Fruit fly (Drosophila melanogaster): Measurements from ENCODE around the gene CG32755.

The CG32755 gene

dm6 chrX:5918499-5919126 is 31.4 kb upstream of the CG32755 start (continued):
- TF ChIP-seq zfh2 (GFP tag; optimal IDR thresholded peaks at IDR 0.05) (peak; percentile 98), tna (GFP tag; IDR thresholded peaks at IDR 0.05; ENCODE audit: partially characterized antibody) (peak; percentile 83), Kr (GFP tag; optimal IDR thresholded peaks at IDR 0.05) (peak; percentile 59), MBD-R2 (GFP tag; IDR thresholded peaks at IDR 0.05) (peak; percentile 99), lab (GFP tag; optimal IDR thresholded peaks at IDR 0.05) (peak; percentile 100), CG6854 (GFP tag; optimal IDR thresholded peaks at IDR 0.05) (peak; percentile 97), corto (GFP tag; optimal IDR thresholded peaks at IDR 0.05) (peak; percentile 93), CG17359 (tag; optimal IDR thresholded peaks at IDR 0.05) (peak; percentile 99), Rfx (GFP tag; IDR thresholded peaks at IDR 0.05) (peak; percentile 100), nmo (GFP tag; optimal IDR thresholded peaks at IDR 0.05) (peak; percentile 99), Mad (GFP tag; optimal IDR thresholded peaks at IDR 0.05) (peak; percentile 98), ab (GFP tag; optimal IDR thresholded peaks at IDR 0.05) (peak; percentile 99), CG10209 (GFP tag; optimal IDR thresholded peaks at IDR 0.05) (peak; percentile 99), dimm (GFP tag; IDR thresholded peaks at IDR 0.05) (peak; percentile 98), bbx (GFP tag; IDR thresholded peaks at IDR 0.05; ENCODE audit: partially characterized antibody) (peak; percentile 82), CG18764 (GFP tag; optimal IDR thresholded peaks at IDR 0.05) (peak; percentile 97), CG12071 (GFP tag; optimal IDR thresholded peaks at IDR 0.05) (peak; percentile 98), nom (GFP tag; optimal IDR thresholded peaks at IDR 0.05) (peak; percentile 99), CG6683 (GFP tag; optimal IDR thresholded peaks at IDR 0.05) (peak; percentile 97), CG14050 (GFP tag; IDR thresholded peaks at IDR 0.05) (peak; percentile 99), BEAF-32 (GFP tag; optimal IDR thresholded peaks at IDR 0.05) (peak; percentile 33), bigmax (GFP tag; optimal IDR thresholded peaks at IDR 0.05) (peak; percentile 78), Atf6 (GFP tag; IDR thresholded peaks at IDR 0.05) (peak; percentile 99), sens (GFP tag) (peak; percentile 100), CG12769 (tag; optimal IDR thresholded peaks at IDR 0.05) (peak; percentile 100), B-H2 (GFP tag; optimal IDR thresholded peaks at IDR 0.05) (peak; percentile 98), trem (tag; optimal IDR thresholded peaks at IDR 0.05) (peak; percentile 90), Elba2 (GFP tag; optimal IDR thresholded peaks at IDR 0.05) (peak; percentile 79), slou (GFP tag; optimal IDR thresholded peaks at IDR 0.05) (peak; percentile 98), Hr51 (GFP tag; optimal IDR thresholded peaks at IDR 0.05) (peak; percentile 97 to 98), chn (GFP tag; optimal IDR thresholded peaks at IDR 0.05) (peak; percentile 99), twi (tag; optimal IDR thresholded peaks at IDR 0.05) (peak; percentile 95), ci (GFP tag; IDR thresholded peaks at IDR 0.05) (peak; percentile 100), yki (optimal IDR thresholded peaks at IDR 0.05) (peak; percentile 93), CG12104 (GFP tag; optimal IDR thresholded peaks at IDR 0.05) (peak; percentile 96), Mes4 (GFP tag; optimal IDR thresholded peaks at IDR 0.05) (peak; percentile 97), CG15514 (GFP tag; optimal IDR thresholded peaks at IDR 0.05) (peak; percentile 95), CG4424 (GFP tag; optimal IDR thresholded peaks at IDR 0.05) (peak; percentile 99), CG10147 (GFP tag; optimal IDR thresholded peaks at IDR 0.05) (peak; percentile 99), dm (GFP tag; optimal IDR thresholded peaks at IDR 0.05) (peak; percentile 97), klu (GFP tag; IDR thresholded peaks at IDR 0.05) (peak; percentile 99), unc-4 (GFP tag; IDR thresholded peaks at IDR 0.05; ENCODE audit: partially characterized antibody) (peak; percentile 61), CG17361 (GFP tag; IDR thresholded peaks at IDR 0.05) (peak; percentile 97), CG2202 (tag; optimal IDR thresholded peaks at IDR 0.05) (peak; percentile 93), CG11093 (GFP tag; IDR thresholded peaks at IDR 0.05) (peak; percentile 99), CG16813 (GFP tag; IDR thresholded peaks at IDR 0.05; ENCODE audit: partially characterized antibody) (peak; percentile 94), row (GFP tag; IDR thresholded peaks at IDR 0.05) (peak; percentile 100), CG30020 (tag; optimal IDR thresholded peaks at IDR 0.05) (peak; percentile 82), HLH54F (GFP tag; optimal IDR thresholded peaks at IDR 0.05) (peak; percentile 99)

Data from whole organism, embryonic.